Worm (Caenorhabditis elegans) whole organism, L3 larva: ENCODE measurements around the gene Y66D12A.24.

Source experiments
- ZK546.5 ChIP-seq: sonication (generic microtip); optimal IDR thresholded peaks from 2 replicates; lab custom pipeline; 2017; ENCODE audit warnings: missing biosample characterization, missing genetic modification characterization
- aly-2 ChIP-seq: fragments of 150-350 bp; optimal IDR thresholded peaks from 2 replicates; lab custom pipeline; 2014; ENCODE audit warnings: missing biosample characterization, missing genetic modification characterization
- ama-1 ChIP-seq: fragments of 150-350 bp; optimal IDR thresholded peaks from 2 replicates; lab custom pipeline; 2018
- ceh-16 ChIP-seq: sonication (generic microtip); optimal IDR thresholded peaks from 2 replicates; lab custom pipeline; 2017; ENCODE audit warnings: missing biosample characterization, missing genetic modification characterization
- ceh-82 ChIP-seq: fragments of 150-350 bp; optimal IDR thresholded peaks from 2 replicates; lab custom pipeline; 2014; ENCODE audit warnings: missing biosample characterization, missing genetic modification characterization
- daf-12 ChIP-seq: fragments of 150-350 bp; optimal IDR thresholded peaks from 2 replicates; lab custom pipeline; 2014; ENCODE audit warnings: missing biosample characterization, missing genetic modification reagents, missing genetic modification characterization
- egl-5 ChIP-seq: fragments of 150-350 bp; optimal IDR thresholded peaks from 2 replicates; lab custom pipeline; 2017; ENCODE audit warnings: missing biosample characterization, missing genetic modification reagents, missing genetic modification characterization, inconsistent platforms
- elt-2 ChIP-seq: sonication (generic microtip); optimal IDR thresholded peaks from 2 replicates; lab custom pipeline; 2016; ENCODE audit warnings: missing genetic modification reagents, mild to moderate bottlenecking, missing genetic modification characterization, missing compliant biosample characterization
- elt-3 ChIP-seq, 3 experiments: fragments of 150-350 bp in 1 of 3; sonication (generic microtip) in 2 of 3; optimal IDR thresholded peaks; 2 replicates in 2 of 3; 4 replicates in 1 of 3; lab custom pipeline; 2014 to 2017; ENCODE audit warnings: missing biosample characterization in 3 of 3, missing genetic modification characterization in 3 of 3
- fkh-10 ChIP-seq: sonication (generic microtip); optimal IDR thresholded peaks from 2 replicates; lab custom pipeline; 2017; ENCODE audit warnings: missing biosample characterization, missing genetic modification reagents, missing genetic modification characterization
- fkh-2 ChIP-seq: fragments of 150-350 bp; optimal IDR thresholded peaks from 2 replicates; lab custom pipeline; 2014; ENCODE audit warnings: missing biosample characterization, missing genetic modification reagents, missing genetic modification characterization
- fos-1 ChIP-seq: fragments of 150-350 bp; optimal IDR thresholded peaks from 2 replicates; lab custom pipeline; 2014; ENCODE audit warnings: missing biosample characterization, missing genetic modification characterization
- hmg-11 ChIP-seq: sonication (generic microtip); optimal IDR thresholded peaks from 2 replicates; lab custom pipeline; 2016; ENCODE audit warnings: missing genetic modification characterization, missing compliant biosample characterization
- jun-1 ChIP-seq: fragments of 150-350 bp; optimal IDR thresholded peaks from 2 replicates; lab custom pipeline; 2014; ENCODE audit warnings: missing biosample characterization, missing genetic modification reagents, missing genetic modification characterization
- lin-15B ChIP-seq: fragments of 150-350 bp; optimal IDR thresholded peaks from 2 replicates; lab custom pipeline; 2014; ENCODE audit warnings: missing biosample characterization, missing genetic modification characterization
- lin-39 ChIP-seq: fragments of 150-350 bp; optimal IDR thresholded peaks from 2 replicates; lab custom pipeline; 2018; ENCODE audit warnings: missing biosample characterization, missing genetic modification reagents, missing genetic modification characterization
- lsy-12 ChIP-seq: sonication (generic microtip); optimal IDR thresholded peaks from 2 replicates; lab custom pipeline; 2016; ENCODE audit warnings: mild to moderate bottlenecking, missing genetic modification characterization, missing compliant biosample characterization
- mdl-1 ChIP-seq: fragments of 150-350 bp; optimal IDR thresholded peaks from 2 replicates; lab custom pipeline; 2014; ENCODE audit warnings: missing biosample characterization, missing genetic modification characterization
- nhr-11 ChIP-seq: fragments of 150-350 bp; optimal IDR thresholded peaks from 2 replicates; lab custom pipeline; 2014; ENCODE audit warnings: missing biosample characterization, missing genetic modification characterization
- nhr-12 ChIP-seq: fragments of 150-350 bp; optimal IDR thresholded peaks from 2 replicates; lab custom pipeline; 2014; ENCODE audit warnings: missing biosample characterization, missing genetic modification characterization
- nhr-23 ChIP-seq: fragments of 150-350 bp; optimal IDR thresholded peaks from 2 replicates; lab custom pipeline; 2014; ENCODE audit warnings: missing biosample characterization, missing genetic modification reagents, missing genetic modification characterization
- nhr-237 ChIP-seq: fragments of 150-350 bp; optimal IDR thresholded peaks from 2 replicates; lab custom pipeline; 2014; ENCODE audit warnings: missing biosample characterization, missing genetic modification characterization
- nhr-28 ChIP-seq: fragments of 150-350 bp; optimal IDR thresholded peaks from 2 replicates; lab custom pipeline; 2014; ENCODE audit warnings: missing biosample characterization, missing genetic modification characterization
- nhr-43 ChIP-seq: sonication (generic microtip); optimal IDR thresholded peaks from 2 replicates; lab custom pipeline; 2016; ENCODE audit warnings: mild to moderate bottlenecking, missing genetic modification characterization, missing compliant biosample characterization; ENCODE audit not compliant: poor library complexity, severe bottlenecking
- nhr-67 ChIP-seq: fragments of 150-350 bp; optimal IDR thresholded peaks from 2 replicates; lab custom pipeline; 2014; ENCODE audit warnings: missing biosample characterization, missing genetic modification characterization
- nhr-76 ChIP-seq: fragments of 150-350 bp; sonication (generic microtip); optimal IDR thresholded peaks from 5 replicates; lab custom pipeline; 2014; ENCODE audit warnings: missing biosample characterization, missing genetic modification characterization
- nhr-77 ChIP-seq: fragments of 150-350 bp; optimal IDR thresholded peaks from 2 replicates; lab custom pipeline; 2014; ENCODE audit warnings: missing biosample characterization, missing genetic modification characterization
- pha-4 ChIP-seq: fragments of 150-350 bp; optimal IDR thresholded peaks from 2 replicates; lab custom pipeline; 2014; ENCODE audit warnings: missing biosample characterization, missing genetic modification reagents, missing genetic modification characterization
- pqm-1 ChIP-seq: fragments of 150-350 bp; optimal IDR thresholded peaks from 2 replicates; lab custom pipeline; 2017; ENCODE audit warnings: missing biosample characterization, missing genetic modification characterization, inconsistent platforms
- sea-2 ChIP-seq: fragments of 150-350 bp; sonication (generic microtip); optimal IDR thresholded peaks from 4 replicates; lab custom pipeline; 2014; ENCODE audit warnings: missing biosample characterization, missing genetic modification reagents, missing genetic modification characterization
- skn-1 ChIP-seq: fragments of 150-350 bp; optimal IDR thresholded peaks from 2 replicates; lab custom pipeline; 2014; ENCODE audit warnings: missing biosample characterization, missing genetic modification characterization
- tbx-2 ChIP-seq: sonication (generic microtip); optimal IDR thresholded peaks from 2 replicates; lab custom pipeline; 2016; ENCODE audit warnings: mild to moderate bottlenecking, missing genetic modification characterization, missing compliant biosample characterization
- unc-39 ChIP-seq: sonication (generic microtip); optimal IDR thresholded peaks from 4 replicates; lab custom pipeline; 2017; ENCODE audit warnings: missing biosample characterization, missing genetic modification characterization
- zag-1 ChIP-seq: fragments of 150-350 bp; optimal IDR thresholded peaks from 2 replicates; lab custom pipeline; 2014; ENCODE audit warnings: missing biosample characterization, missing genetic modification characterization
- ztf-4 ChIP-seq: fragments of 150-350 bp; optimal IDR thresholded peaks from 2 replicates; lab custom pipeline; 2014; ENCODE audit warnings: missing biosample characterization, missing genetic modification characterization

The Y66D12A.24 gene

ce11 chrIII:11496496-11496895, at the start of gene Y66D12A.24:
Gene Y66D12A.24, plus strand, starts transcription at chrIII:11496865.
- TF ChIP-seq pqm-1 (tag; lab: Kevin White, UChicago) (peak; percentile 73), skn-1 (tag; lab: Kevin White, UChicago) (no peak), nhr-67 (no peak), nhr-43 (no peak), pha-4 (tag; lab: Kevin White, UChicago) (peak; percentile 21), jun-1 (tag; lab: Kevin White, UChicago) (peak; percentile 45), elt-2 (tag; lab: Kevin White, UChicago) (peak; percentile 84), sea-2 (GFP tag; lab: Kevin White, UChicago) (no peak)

- TF ChIP-seq nhr-76 (tag; lab: Kevin White, UChicago) (no peak), fos-1 (tag; lab: Kevin White, UChicago) (no peak), nhr-11 (tag; lab: Kevin White, UChicago) (no peak), ceh-16 (tag; lab: Kevin White, UChicago) (no peak), ZK546.5 (tag; lab: Kevin White, UChicago) (no peak), egl-5 (tag; lab: Kevin White, UChicago) (peak; percentile 99), ceh-82 (tag; lab: Kevin White, UChicago) (no peak)
Measured at ce11 chrIII:11448330-11448729, 48.3 kb upstream of the Y66D12A.24 start.

- TF ChIP-seq lsy-12 (no peak), fos-1 (tag; lab: Kevin White, UChicago) (no peak), elt-2 (tag; lab: Kevin White, UChicago) (peak; percentile 16), nhr-237 (tag; lab: Kevin White, UChicago) (no peak), zag-1 (no peak), nhr-76 (tag; lab: Kevin White, UChicago) (no peak), jun-1 (tag; lab: Kevin White, UChicago) (no peak), nhr-28 (tag; lab: Kevin White, UChicago) (no peak)
Measured at ce11 chrIII:11451380-11451779, 45.3 kb upstream of the Y66D12A.24 start.

ce11 chrIII:11452530-11452929, 44.1 kb upstream of the Y66D12A.24 start:
- no peak for TF ChIP-seq nhr-77 (tag; lab: Kevin White, UChicago)
- no peak for TF ChIP-seq fkh-10 (GFP tag; lab: Kevin White, UChicago)
- TF ChIP-seq hmg-11 (tag; lab: Kevin White, UChicago): no peak

ce11 chrIII:11453970-11454369, 42.7 kb upstream of the Y66D12A.24 start:
- TF ChIP-seq unc-39 (tag; lab: Kevin White, UChicago) (no peak), elt-2 (tag; lab: Kevin White, UChicago) (no peak), hmg-11 (tag; lab: Kevin White, UChicago) (no peak), pha-4 (tag; lab: Kevin White, UChicago) (no peak), fkh-2 (tag; lab: Kevin White, UChicago) (no peak), ceh-82 (tag; lab: Kevin White, UChicago) (no peak), ZK546.5 (tag; lab: Kevin White, UChicago) (no peak), nhr-23 (no peak), fos-1 (tag; lab: Kevin White, UChicago) (no peak), tbx-2 (no peak), mdl-1 (tag; lab: Kevin White, UChicago) (no peak), nhr-67 (no peak), lin-15B (tag; lab: Kevin White, UChicago) (no peak), ztf-4 (no peak), ama-1 (lab: Kevin White, UChicago) (no peak), egl-5 (tag; lab: Kevin White, UChicago) (no peak), daf-12 (no peak), lin-39 (no peak), aly-2 (tag; lab: Kevin White, UChicago) (no peak), elt-3 (tag; optimal IDR thresholded peaks at IDR 0.05; lab: Kevin White, UChicago) (no peak)

- TF ChIP-seq nhr-12: no peak
- no peak for TF ChIP-seq fkh-10 (GFP tag; lab: Kevin White, UChicago)
- TF ChIP-seq, all 47 proteins: peak for 0
Measured at ce11 chrIII:11456577-11456976, 40.1 kb upstream of the Y66D12A.24 start, which contains the start of gene plr-1. Gene plr-1, plus strand, starts transcription at chrIII:11456877.
